Fruit fly (Drosophila melanogaster) whole organism, wandering third instar larva: ENCODE results near the gene Kr-h1.

Source experiments
- Abd-B ChIP-seq: fragments of >200 bp; optimal IDR thresholded peaks from 2 replicates; lab custom pipeline; 2017; ENCODE audit warnings: missing biosample characterization, missing genetic modification characterization
- CG32264 ChIP-seq: fragments of 200-800 bp; sonication (Bioruptor generic); optimal IDR thresholded peaks from 2 replicates; lab custom pipeline; 2016; ENCODE audit warnings: missing biosample characterization, missing genetic modification characterization
- CG9705 ChIP-seq: fragments of 200-800 bp; sonication (Bioruptor generic); optimal IDR thresholded peaks from 2 replicates; lab custom pipeline; 2018; ENCODE audit warnings: missing biosample characterization, mild to moderate bottlenecking, missing genetic modification characterization
- CrebA ChIP-seq: fragments of 200-800 bp; sonication (Bioruptor generic); optimal IDR thresholded peaks from 2 replicates; lab custom pipeline; 2016; ENCODE audit warnings: missing biosample characterization, mild to moderate bottlenecking, missing genetic modification characterization, borderline replicate concordance
- Dfd ChIP-seq: fragments of >200 bp; optimal IDR thresholded peaks from 2 replicates; lab custom pipeline; 2017; ENCODE audit warnings: missing biosample characterization, missing genetic modification characterization
- Dif ChIP-seq: fragments of 200-275, 200-300 bp; sonication (Bioruptor generic); optimal IDR thresholded peaks from 2 replicates; lab custom pipeline; 2018; ENCODE audit warnings: missing biosample characterization, missing genetic modification characterization; ENCODE audit not compliant: partially characterized antibody
- GATAd ChIP-seq: sonication (Bioruptor generic); optimal IDR thresholded peaks from 2 replicates; lab custom pipeline; 2016; ENCODE audit warnings: missing biosample characterization, missing genetic modification characterization
- HLH106 ChIP-seq: fragments of 200-800 bp; optimal IDR thresholded peaks from 3 replicates; lab custom pipeline; 2019; ENCODE audit warnings: missing biosample characterization, mild to moderate bottlenecking, missing genetic modification characterization, moderate library complexity
- Hnf4 ChIP-seq: fragments of 200-800 bp; sonication (Bioruptor generic); optimal IDR thresholded peaks from 2 replicates; lab custom pipeline; 2016; ENCODE audit warnings: missing biosample characterization, mild to moderate bottlenecking, missing genetic modification characterization
- Hr78 ChIP-seq: fragments of >200 bp; optimal IDR thresholded peaks from 2 replicates; lab custom pipeline; 2017; ENCODE audit warnings: missing biosample characterization, missing genetic modification characterization
- Hr83 ChIP-seq: fragments of 200-300 bp; sonication (Bioruptor generic); optimal IDR thresholded peaks from 2 replicates; lab custom pipeline; 2016; ENCODE audit warnings: missing biosample characterization, mild to moderate bottlenecking, missing genetic modification characterization, moderate library complexity; ENCODE audit not compliant: poor library complexity, severe bottlenecking
- Jra ChIP-seq: sonication (Bioruptor generic); optimal IDR thresholded peaks from 2 replicates; lab custom pipeline; 2016; ENCODE audit warnings: missing biosample characterization, missing genetic modification characterization
- Mio ChIP-seq: sonication (Bioruptor generic); optimal IDR thresholded peaks from 2 replicates; lab custom pipeline; 2016; ENCODE audit warnings: missing biosample characterization, missing genetic modification characterization
- Myc ChIP-seq: fragments of >200 bp; optimal IDR thresholded peaks from 2 replicates; lab custom pipeline; 2017
- N ChIP-seq: fragments of >200 bp; optimal IDR thresholded peaks from 2 replicates; lab custom pipeline; 2018; ENCODE audit warnings: missing biosample characterization, missing external identifiers, missing genetic modification characterization
- OdsH ChIP-seq: fragments of 200-800 bp; sonication (Bioruptor generic); optimal IDR thresholded peaks from 2 replicates; lab custom pipeline; 2016; ENCODE audit warnings: missing biosample characterization, mild to moderate bottlenecking, missing genetic modification characterization
- Rel ChIP-seq, 2 experiments: fragments of 200-800 bp; sonication (Bioruptor generic) in 1 of 2; optimal IDR thresholded peaks; 2 replicates in 1 of 2; 3 replicates in 1 of 2; lab custom pipeline; 2016 to 2019; ENCODE audit warnings: mild to moderate bottlenecking in 2 of 2, missing biosample characterization in 2 of 2, missing genetic modification characterization in 2 of 2, moderate library complexity in 1 of 2
- Sp1 ChIP-seq: fragments of 200-800 bp; sonication (Bioruptor generic); optimal IDR thresholded peaks from 3 replicates; lab custom pipeline; 2019; ENCODE audit warnings: missing biosample characterization, mild to moderate bottlenecking, missing genetic modification characterization, moderate library complexity
- Vsx2 ChIP-seq: fragments of 200-300, 225-300 bp; sonication (Bioruptor generic); optimal IDR thresholded peaks from 2 replicates; lab custom pipeline; 2018; ENCODE audit warnings: missing biosample characterization, missing genetic modification characterization; ENCODE audit not compliant: partially characterized antibody
- br ChIP-seq: fragments of 200-800 bp; sonication (Bioruptor generic); optimal IDR thresholded peaks from 2 replicates; lab custom pipeline; 2016; ENCODE audit warnings: missing biosample characterization, missing genetic modification characterization
- dl ChIP-seq, 2 experiments: fragments of 175-275, 200-275 bp in 1 of 2; fragments of 200-275 bp in 1 of 2; sonication (Bioruptor generic); optimal IDR thresholded peaks; lab custom pipeline; 2018; ENCODE audit warnings: mild to moderate bottlenecking in 2 of 2, missing biosample characterization in 2 of 2, missing genetic modification characterization in 2 of 2, moderate library complexity in 2 of 2; ENCODE audit not compliant: partially characterized antibody in 2 of 2, insufficient read depth in 1 of 2
- dmrt93B ChIP-seq: fragments of 200-800 bp; sonication (Bioruptor generic); optimal IDR thresholded peaks from 2 replicates; lab custom pipeline; 2018; ENCODE audit warnings: missing biosample characterization, mild to moderate bottlenecking, missing genetic modification characterization
- dsf ChIP-seq: sonication (Bioruptor generic); optimal IDR thresholded peaks from 2 replicates; lab custom pipeline; 2016; ENCODE audit warnings: missing biosample characterization, missing genetic modification characterization, borderline replicate concordance
- ey ChIP-seq: fragments of 200-800 bp; sonication (Bioruptor generic); optimal IDR thresholded peaks from 2 replicates; lab custom pipeline; 2016; ENCODE audit warnings: missing biosample characterization, missing genetic modification characterization
- foxo ChIP-seq, 2 experiments: fragments of 200-800 bp; sonication (Bioruptor generic); optimal IDR thresholded peaks; 2 replicates in 1 of 2; 3 replicates in 1 of 2; lab custom pipeline; 2016 to 2017; ENCODE audit warnings: missing biosample characterization in 2 of 2, missing genetic modification characterization in 2 of 2
- h ChIP-seq: fragments of 200-800 bp; sonication (Bioruptor generic); optimal IDR thresholded peaks from 3 replicates; lab custom pipeline; 2016; ENCODE audit warnings: missing biosample characterization, mild to moderate bottlenecking, missing genetic modification characterization
- jim ChIP-seq: fragments of 175-275, 200-325 bp; sonication (Bioruptor generic); optimal IDR thresholded peaks from 2 replicates; lab custom pipeline; 2016; ENCODE audit warnings: missing biosample characterization, mild to moderate bottlenecking, missing genetic modification characterization
- lola ChIP-seq: fragments of >200 bp; optimal IDR thresholded peaks from 2 replicates; lab custom pipeline; 2017; ENCODE audit warnings: missing biosample characterization, missing genetic modification characterization
- pan ChIP-seq: fragments of >200 bp; optimal IDR thresholded peaks from 2 replicates; lab custom pipeline; 2017
- psq ChIP-seq: fragments of 200-800 bp; sonication (Bioruptor generic); optimal IDR thresholded peaks from 3 replicates; lab custom pipeline; 2017; ENCODE audit warnings: missing biosample characterization, mild to moderate bottlenecking, missing genetic modification characterization, moderate library complexity
- rgr ChIP-seq: fragments of 200-800 bp; sonication (Bioruptor generic); optimal IDR thresholded peaks from 3 replicates; lab custom pipeline; 2016; ENCODE audit warnings: missing biosample characterization, mild to moderate bottlenecking, missing genetic modification characterization
- sage ChIP-seq: fragments of 200-800 bp; sonication (Bioruptor generic); optimal IDR thresholded peaks from 2 replicates; lab custom pipeline; 2016; ENCODE audit warnings: missing biosample characterization, mild to moderate bottlenecking, missing genetic modification characterization
- sv ChIP-seq: fragments of 200-800 bp; sonication (Bioruptor generic); optimal IDR thresholded peaks from 3 replicates; lab custom pipeline; 2016; ENCODE audit warnings: missing biosample characterization, missing genetic modification characterization
- tai ChIP-seq: sonication (Bioruptor generic); optimal IDR thresholded peaks from 2 replicates; lab custom pipeline; 2016; ENCODE audit warnings: missing biosample characterization, missing genetic modification characterization
- usp ChIP-seq: fragments of >200 bp; optimal IDR thresholded peaks from 2 replicates; lab custom pipeline; 2017; ENCODE audit warnings: missing biosample characterization, missing genetic modification characterization
- woc ChIP-seq: sonication (Bioruptor generic); optimal IDR thresholded peaks from 2 replicates; lab custom pipeline; 2016; ENCODE audit warnings: missing biosample characterization, mild to moderate bottlenecking, missing genetic modification characterization

Kr-h1 gene

DNA sequence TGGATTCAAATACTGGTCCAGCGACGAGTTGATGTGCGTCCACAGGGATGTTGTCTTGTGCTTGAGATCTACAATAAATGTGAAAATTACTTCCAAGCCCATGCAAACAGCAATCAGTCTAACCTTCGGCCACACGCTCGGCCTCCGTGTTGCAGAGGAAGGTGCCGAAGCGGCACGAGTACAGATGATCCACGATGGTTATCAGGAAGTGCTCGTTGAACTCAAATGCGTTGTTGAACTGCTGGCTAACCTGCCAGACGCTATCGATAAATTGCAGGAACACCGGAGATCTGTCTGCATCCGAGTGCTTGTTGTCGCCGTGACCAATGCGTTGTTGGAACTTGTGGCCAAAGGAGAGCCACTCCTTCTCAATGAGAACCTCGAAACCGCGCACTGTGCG lies 47.2 kb upstream of the Kr-h1 start:
- no peak for TF ChIP-seq Hr83 (GFP tag; lab: Kevin White, UChicago)

- TF ChIP-seq Myc (lab: Kevin White, UChicago) (peak; percentile 59), dsf (GFP tag; lab: Kevin White, UChicago) (no peak)
These were observed 45.7 kb upstream of the Kr-h1 start, which contains the start of gene mtm for dm6 chr2L:6036710-6037109. Gene mtm (minus strand): TSS chr2L:6037015.

dm6 chr2L:6037830-6038229 lies 44.6 kb upstream of the Kr-h1 start, which contains the start of the genes CG9117 and CG31643:
Gene CG9117 (minus strand): TSS chr2L:6037902.
Gene CG31643 (plus strand): TSS chr2L:6038117.
- TF ChIP-seq pan (lab: Kevin White, UChicago) (no peak), foxo (GFP tag; optimal IDR thresholded peaks at IDR 0.05; lab: Kevin White, UChicago) (peak in 1 of 2 experiments; percentile 86), sv (GFP tag; lab: Kevin White, UChicago) (peak; percentile 48), jim (GFP tag; lab: Kevin White, UChicago) (no peak), rgr (GFP tag; lab: Kevin White, UChicago) (peak; percentile 79), Mio (GFP tag; lab: Kevin White, UChicago) (no peak), GATAd (peak; percentile 65), usp (no peak), dmrt93B (no peak), dl (GFP tag; optimal IDR thresholded peaks at IDR 0.05; lab: Kevin White, UChicago; ENCODE audit: insufficient read depth in 1 of 2, partially characterized antibody in 2 of 2) (no peak), tai (GFP tag; lab: Kevin White, UChicago) (no peak), Hr78 (GFP tag; lab: Kevin White, UChicago) (no peak), ey (GFP tag; lab: Kevin White, UChicago) (peak; percentile 76), sage (GFP tag; lab: Kevin White, UChicago) (no peak), OdsH (peak; percentile 77), HLH106 (tag; lab: Kevin White, UChicago) (peak; percentile 64), Hr83 (GFP tag; lab: Kevin White, UChicago) (peak; percentile 15), CG32264 (peak; percentile 18), woc (GFP tag; lab: Kevin White, UChicago) (no peak), CG9705 (peak; percentile 36), Sp1 (GFP tag; lab: Kevin White, UChicago) (peak; percentile 63), Dfd (GFP tag; lab: Kevin White, UChicago) (no peak), h (GFP tag; lab: Kevin White, UChicago) (peak; percentile 83), psq (peak; percentile 59), Dif (GFP tag; lab: Kevin White, UChicago) (no peak), Rel (GFP tag; optimal IDR thresholded peaks at IDR 0.05; lab: Kevin White, UChicago) (no peak), Rel (tag; optimal IDR thresholded peaks at IDR 0.05; lab: Kevin White, UChicago) (peak; percentile 39), Abd-B (GFP tag; lab: Kevin White, UChicago) (no peak), dsf (GFP tag; lab: Kevin White, UChicago) (no peak), Myc (lab: Kevin White, UChicago) (no peak), lola (GFP tag; lab: Kevin White, UChicago) (no peak), Vsx2 (no peak), N (GFP tag; lab: Kevin White, UChicago) (no peak), Hnf4 (GFP tag; lab: Kevin White, UChicago) (no peak)

DNA sequence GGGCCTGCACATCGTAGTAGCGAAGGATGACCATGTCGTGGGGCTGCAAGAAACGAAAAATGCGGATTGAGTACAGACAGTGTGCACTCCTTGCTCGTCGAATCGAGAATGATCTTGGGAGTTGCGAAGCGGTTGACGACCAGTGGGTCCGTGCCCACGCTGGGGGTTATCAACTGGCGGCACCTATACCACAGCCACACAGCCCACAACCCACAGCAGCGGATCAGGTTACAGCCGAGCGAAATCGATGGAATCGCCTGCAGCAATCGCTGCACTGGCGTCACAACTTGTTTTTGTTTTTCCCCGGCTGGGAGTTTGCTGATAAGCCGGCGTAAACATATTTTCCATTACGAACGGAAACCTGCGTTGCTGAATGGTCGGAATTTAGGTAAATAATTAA lies 36.9 kb upstream of the Kr-h1 start:
- TF ChIP-seq Abd-B (GFP tag; lab: Kevin White, UChicago) (no peak), sage (GFP tag; lab: Kevin White, UChicago) (no peak), Mio (GFP tag; lab: Kevin White, UChicago) (no peak), Sp1 (GFP tag; lab: Kevin White, UChicago) (no peak), Hnf4 (GFP tag; lab: Kevin White, UChicago) (no peak), br (GFP tag; lab: Kevin White, UChicago) (no peak), Hr78 (GFP tag; lab: Kevin White, UChicago) (no peak), CrebA (GFP tag; lab: Kevin White, UChicago) (no peak), woc (GFP tag; lab: Kevin White, UChicago) (no peak), OdsH (no peak), h (GFP tag; lab: Kevin White, UChicago) (no peak), GATAd (no peak), Jra (no peak), HLH106 (tag; lab: Kevin White, UChicago) (no peak), Hr83 (GFP tag; lab: Kevin White, UChicago) (no peak), dsf (GFP tag; lab: Kevin White, UChicago) (no peak)
